Worm (Caenorhabditis elegans): ENCODE results near the gene nfx-1.
A peak's percentile ranks its signal among the peaks of the same experiment; 100 is the strongest.

The nfx-1 gene

ce11 chrIII:6337730-6338129, 37.4 kb upstream of the nfx-1 start:
- TF ChIP-seq nhr-85 (tag): peak; percentile 88

- TF ChIP-seq elt-3 (tag; optimal IDR thresholded peaks at IDR 0.05) (peak in 1 of 6 experiments; percentile 61), ztf-4 (tag; optimal IDR thresholded peaks at IDR 0.05) (no peak), pax-3 (tag; optimal IDR thresholded peaks at IDR 0.05) (no peak)
These were observed 35.2 kb upstream of the nfx-1 start, which contains the start of gene let-767 for ce11 chrIII:6339919-6340434. let-767 (minus strand) TSS chrIII:6339969.

- TF ChIP-seq F16B12.6 (tag; optimal IDR thresholded peaks at IDR 0.05): peak; percentile 95
- TF ChIP-seq skn-1 (tag; optimal IDR thresholded peaks at IDR 0.05): peak; percentile 98
- TF ChIP-seq egl-13 (tag; optimal IDR thresholded peaks at IDR 0.05): no peak
- peak; percentile 58 to 62 for TF ChIP-seq efl-1 (optimal IDR thresholded peaks at IDR 0.05)
- peak in 1 of 2 experiments; percentile 64 for TF ChIP-seq efl-1 (GFP tag; optimal IDR thresholded peaks at IDR 0.05 in 1 of 2)
- peak; percentile 35 for TF ChIP-seq blmp-1 (tag; optimal IDR thresholded peaks at IDR 0.05)
- TF ChIP-seq fos-1 (tag; optimal IDR thresholded peaks at IDR 0.05): peak; percentile 49
- TF ChIP-seq nhr-47 (tag; optimal IDR thresholded peaks at IDR 0.05): peak; percentile 54
- TF ChIP-seq C16A3.4 (tag; optimal IDR thresholded peaks at IDR 0.05): peak; percentile 52
- TF ChIP-seq ceh-8 (GFP tag; optimal IDR thresholded peaks at IDR 0.05): no peak
- no peak for TF ChIP-seq pag-3 (tag; optimal IDR thresholded peaks at IDR 0.05; ENCODE audit: borderline replicate concordance, insufficient read depth)
- peak; percentile 6 for TF ChIP-seq jun-1 (tag; optimal IDR thresholded peaks at IDR 0.05)
- TF ChIP-seq lin-13 (GFP tag; optimal IDR thresholded peaks at IDR 0.05): peak; percentile 28
- no peak for TF ChIP-seq nhr-12 (tag; optimal IDR thresholded peaks at IDR 0.05)
- TF ChIP-seq dpl-1 (GFP tag; optimal IDR thresholded peaks at IDR 0.05): peak; percentile 22 to 64 (median 60)
- peak in 1 of 2 experiments; percentile 65 for TF ChIP-seq mdl-1 (tag; optimal IDR thresholded peaks at IDR 0.05)
- TF ChIP-seq lsy-2 (tag; optimal IDR thresholded peaks at IDR 0.05): peak; percentile 94 to 98
- no peak for TF ChIP-seq egl-27 (tag; optimal IDR thresholded peaks at IDR 0.05)
- TF ChIP-seq unc-86 (tag; optimal IDR thresholded peaks at IDR 0.05): no peak
- peak; percentile 35 for TF ChIP-seq rnt-1 (tag; optimal IDR thresholded peaks at IDR 0.05)
- TF ChIP-seq tbx-2 (tag; optimal IDR thresholded peaks at IDR 0.05): peak; percentile 23
- peak; percentile 32 for TF ChIP-seq nhr-20 (tag; optimal IDR thresholded peaks at IDR 0.05)
- peak; percentile 41 for TF ChIP-seq xbp-1 (tag; optimal IDR thresholded peaks at IDR 0.05)
- TF ChIP-seq lin-35 (GFP tag; optimal IDR thresholded peaks at IDR 0.05): peak; percentile 70 to 83
- no peak for TF ChIP-seq dsc-1 (tag; optimal IDR thresholded peaks at IDR 0.05)
- TF ChIP-seq snpc-4 (tag; optimal IDR thresholded peaks at IDR 0.05): peak; percentile 1
- TF ChIP-seq elt-3 (tag; optimal IDR thresholded peaks at IDR 0.05): peak in 1 of 6 experiments; percentile 27
- peak in 2 of 3 experiments; percentile 52 to 56 for TF ChIP-seq ceh-82 (tag; optimal IDR thresholded peaks at IDR 0.05)
- TF ChIP-seq lin-14 (GFP tag; optimal IDR thresholded peaks at IDR 0.05): peak; percentile 42
- peak; percentile 59 for TF ChIP-seq nhr-71 (tag; optimal IDR thresholded peaks at IDR 0.05)
- peak; percentile 40 for TF ChIP-seq swsn-7 (tag; optimal IDR thresholded peaks at IDR 0.05)
- TF ChIP-seq fkh-10 (GFP tag; optimal IDR thresholded peaks at IDR 0.05): no peak
- no peak for TF ChIP-seq elt-2 (tag; optimal IDR thresholded peaks at IDR 0.05)
- TF ChIP-seq Y116A8C.19 (tag; optimal IDR thresholded peaks at IDR 0.05; ENCODE audit: borderline replicate concordance): no peak
- TF ChIP-seq fkh-4 (tag; optimal IDR thresholded peaks at IDR 0.05; ENCODE audit: borderline replicate concordance): no peak
- peak; percentile 63 for TF ChIP-seq snu-23 (GFP tag; optimal IDR thresholded peaks at IDR 0.05)
- no peak for TF ChIP-seq lir-3 (tag; optimal IDR thresholded peaks at IDR 0.05; ENCODE audit: poor library complexity)
- peak; percentile 84 for TF ChIP-seq unc-130 (tag; optimal IDR thresholded peaks at IDR 0.05)
- no peak for TF ChIP-seq C04F5.9 (tag; optimal IDR thresholded peaks at IDR 0.05)
These were observed 33.2 kb upstream of the nfx-1 start, which contains the start of gene rpn-13 for ce11 chrIII:6341878-6342453. rpn-13 (minus strand) TSS chrIII:6341928.
